Worm (Caenorhabditis elegans): Measurements from ENCODE around the gene ifc-2.
A peak's percentile ranks its signal among the peaks of the same experiment; 100 is the strongest.

ce11 chrX:593245-593733, 61.4 kb downstream of the ifc-2 start:
- TF ChIP-seq nhr-43 (tag; optimal IDR thresholded peaks at IDR 0.05; ENCODE audit: poor library complexity, severe bottlenecking) (no peak), pqm-1 (tag; optimal IDR thresholded peaks at IDR 0.05) (peak; percentile 58), elt-2 (tag; optimal IDR thresholded peaks at IDR 0.05) (peak; percentile 74), snpc-4 (tag; optimal IDR thresholded peaks at IDR 0.05) (peak; percentile 66), lin-39 (tag; optimal IDR thresholded peaks at IDR 0.05) (peak; percentile 89), ceh-9 (tag; optimal IDR thresholded peaks at IDR 0.05) (no peak), nfya-1 (tag; optimal IDR thresholded peaks at IDR 0.05; ENCODE audit: insufficient read depth) (peak; percentile 88)

Measured in whole organism, L3 larva.